Worm (Caenorhabditis elegans) whole organism, young adult: ENCODE measurements around the gene inx-3.

Source experiments
- B0261.1 ChIP-seq: sonication (generic microtip); optimal IDR thresholded peaks from 2 replicates; lab custom pipeline; 2016; ENCODE audit warnings: mild to moderate bottlenecking, missing genetic modification characterization, moderate library complexity, missing compliant biosample characterization
- F52B5.7 ChIP-seq: sonication (generic microtip); optimal IDR thresholded peaks from 2 replicates; lab custom pipeline; 2016; ENCODE audit warnings: mild to moderate bottlenecking, missing genetic modification characterization, missing compliant biosample characterization
- F55B11.4 ChIP-seq: sonication (generic microtip); optimal IDR thresholded peaks from 2 replicates; lab custom pipeline; 2016; ENCODE audit warnings: missing compliant biosample characterization, missing genetic modification characterization, borderline replicate concordance; ENCODE audit not compliant: insufficient read depth
- T26A5.8 ChIP-seq: sonication (generic microtip); optimal IDR thresholded peaks from 2 replicates; lab custom pipeline; 2016; ENCODE audit warnings: missing genetic modification characterization, missing compliant biosample characterization
- akir-1 ChIP-seq: fragments of 200-800 bp; sonication (Bioruptor generic); optimal IDR thresholded peaks from 2 replicates; lab custom pipeline; 2018; ENCODE audit warnings: mild to moderate bottlenecking, missing genetic modification characterization, moderate library complexity, missing compliant biosample characterization
- ama-1 ChIP-seq, 3 experiments: fragments of 150-350 bp in 1 of 3; sonication (generic microtip) in 2 of 3; optimal IDR thresholded peaks; 2 replicates each; lab custom pipeline; 2014 to 2018; ENCODE audit warnings: missing biosample characterization in 2 of 3, missing genetic modification characterization in 2 of 3, missing genetic modification reagents in 2 of 3
- atf-7 ChIP-seq: sonication (generic microtip); optimal IDR thresholded peaks from 2 replicates; lab custom pipeline; 2017; ENCODE audit warnings: mild to moderate bottlenecking, missing genetic modification characterization, missing compliant biosample characterization
- attf-5 ChIP-seq: fragments of 200-800 bp; sonication (Bioruptor generic); optimal IDR thresholded peaks from 2 replicates; lab custom pipeline; 2018; ENCODE audit warnings: mild to moderate bottlenecking, missing genetic modification characterization, missing compliant biosample characterization
- cebp-1 ChIP-seq, 2 experiments: fragments of 200-800 bp in 1 of 2; sonication (Bioruptor generic) in 1 of 2; sonication (generic microtip) in 1 of 2; IDR thresholded peaks in 1 of 2; optimal IDR thresholded peaks in 1 of 2; 2 replicates each; pipeline versions ENCODE4 v1.3.6 to Lab custom; 2017 to 2022; ENCODE audit warnings: missing compliant biosample characterization in 2 of 2, missing genetic modification characterization in 2 of 2, mild to moderate bottlenecking in 1 of 2, missing genetic modification reagents in 1 of 2, moderate library complexity in 1 of 2
- ceh-27 ChIP-seq: fragments of 200-800 bp; sonication (Bioruptor generic); optimal IDR thresholded peaks from 2 replicates; lab custom pipeline; 2018; ENCODE audit warnings: mild to moderate bottlenecking, missing genetic modification characterization, moderate library complexity, missing compliant biosample characterization
- die-1 ChIP-seq: sonication (generic microtip); optimal IDR thresholded peaks from 2 replicates; lab custom pipeline; 2016; ENCODE audit warnings: missing genotype, mild to moderate bottlenecking, missing genetic modification characterization, missing compliant biosample characterization
- dpl-1 ChIP-seq: fragments of 150-350 bp; optimal IDR thresholded peaks from 2 replicates; lab custom pipeline; 2014; ENCODE audit warnings: missing biosample characterization, missing genetic modification reagents, missing genetic modification characterization
- fkh-3 ChIP-seq: sonication (generic microtip); optimal IDR thresholded peaks from 2 replicates; lab custom pipeline; 2016; ENCODE audit warnings: mild to moderate bottlenecking, missing genetic modification characterization, missing compliant biosample characterization
- gei-17 ChIP-seq: fragments of 200-800 bp; sonication (Bioruptor generic); optimal IDR thresholded peaks from 2 replicates; lab custom pipeline; 2018; ENCODE audit warnings: mild to moderate bottlenecking, missing genetic modification characterization, missing compliant biosample characterization
- hlh-26 ChIP-seq: fragments of 200-800 bp; sonication (Bioruptor generic); conservative IDR thresholded peaks from 2 replicates; pipeline ENCODE4 v1.3.6; 2022; ENCODE audit warnings: missing genetic modification reagents, missing genetic modification characterization, missing compliant biosample characterization
- hsf-1 ChIP-seq: fragments of 200-800 bp; sonication (Bioruptor generic); IDR thresholded peaks from 2 replicates; pipeline ENCODE4 v1.3.6; 2022; ENCODE audit warnings: missing genetic modification reagents, missing genetic modification characterization, missing compliant biosample characterization
- let-607 ChIP-seq, 2 experiments: fragments of 200-800 bp in 1 of 2; sonication (Bioruptor generic) in 1 of 2; sonication (generic microtip) in 1 of 2; optimal IDR thresholded peaks; 2 replicates each; lab custom pipeline; 2016 to 2018; ENCODE audit warnings: mild to moderate bottlenecking in 2 of 2, missing compliant biosample characterization in 2 of 2, missing genetic modification characterization in 2 of 2, moderate library complexity in 2 of 2, missing genotype in 1 of 2
- lin-40 ChIP-seq: sonication (generic microtip); optimal IDR thresholded peaks from 2 replicates; lab custom pipeline; 2016; ENCODE audit warnings: missing genetic modification characterization, mild to moderate bottlenecking, missing compliant biosample characterization, missing genotype, missing genetic modification reagents
- madf-6 ChIP-seq: fragments of 200-800 bp; sonication (Bioruptor generic); IDR thresholded peaks from 2 replicates; pipeline ENCODE4 v1.3.6; 2022; ENCODE audit warnings: missing genetic modification reagents, missing genetic modification characterization, missing compliant biosample characterization
- mes-4 ChIP-seq: sonication (generic microtip); optimal IDR thresholded peaks from 2 replicates; lab custom pipeline; 2016; ENCODE audit warnings: missing genotype, missing genetic modification characterization, missing compliant biosample characterization
- nhr-120 ChIP-seq: fragments of 200-800 bp; sonication (Bioruptor generic); IDR thresholded peaks from 2 replicates; pipeline ENCODE4 v1.3.6; 2022; ENCODE audit warnings: missing genetic modification characterization, missing compliant biosample characterization
- nhr-27 ChIP-seq: fragments of 200-800 bp; sonication (Bioruptor generic); optimal IDR thresholded peaks from 2 replicates; lab custom pipeline; 2018; ENCODE audit warnings: mild to moderate bottlenecking, missing genetic modification characterization, moderate library complexity, missing compliant biosample characterization
- nhr-80 ChIP-seq: sonication (generic microtip); optimal IDR thresholded peaks from 2 replicates; lab custom pipeline; 2016; ENCODE audit warnings: missing genetic modification characterization, missing compliant biosample characterization
- nhr-90 ChIP-seq: sonication (generic microtip); optimal IDR thresholded peaks from 2 replicates; lab custom pipeline; 2016; ENCODE audit warnings: missing genotype, mild to moderate bottlenecking, missing genetic modification characterization, missing compliant biosample characterization
- rcor-1 ChIP-seq: fragments of 200-800 bp; sonication (Bioruptor generic); IDR thresholded peaks from 2 replicates; pipeline ENCODE4 v1.3.6; 2022; ENCODE audit warnings: missing genetic modification reagents, missing genetic modification characterization, missing compliant biosample characterization
- rec-8 ChIP-seq, 2 experiments: sonication (generic microtip); optimal IDR thresholded peaks; 2 replicates each; lab custom pipeline; 2016; ENCODE audit warnings: mild to moderate bottlenecking in 2 of 2, missing genetic modification characterization in 2 of 2, missing genetic modification reagents in 2 of 2, missing genotype in 2 of 2, missing biosample characterization in 1 of 2, missing compliant biosample characterization in 1 of 2, moderate library complexity in 1 of 2
- repo-1 ChIP-seq: sonication (generic microtip); optimal IDR thresholded peaks from 2 replicates; lab custom pipeline; 2017; ENCODE audit warnings: mild to moderate bottlenecking, missing genetic modification characterization, missing compliant biosample characterization
- snpc-1.3 ChIP-seq: sonication (generic microtip); optimal IDR thresholded peaks from 2 replicates; lab custom pipeline; 2017; ENCODE audit warnings: missing genetic modification characterization, mild to moderate bottlenecking, missing compliant biosample characterization, antibody characterized with exemption, moderate library complexity, missing genotype, missing genetic modification reagents; ENCODE audit not compliant: insufficient read depth
- somi-1 ChIP-seq: fragments of 200-800 bp; sonication (Bioruptor generic); optimal IDR thresholded peaks from 2 replicates; lab custom pipeline; 2018; ENCODE audit warnings: mild to moderate bottlenecking, missing genetic modification characterization, missing compliant biosample characterization
- tbx-9 ChIP-seq: sonication (generic microtip); optimal IDR thresholded peaks from 2 replicates; lab custom pipeline; 2016; ENCODE audit warnings: borderline replicate concordance, missing genetic modification characterization, inconsistent platforms, missing compliant biosample characterization
- xnd-1 ChIP-seq: sonication (generic microtip); optimal IDR thresholded peaks from 2 replicates; lab custom pipeline; 2016; ENCODE audit warnings: missing genotype, missing genetic modification reagents, missing genetic modification characterization, missing compliant biosample characterization
- zfh-2 ChIP-seq: fragments of 200-800 bp; sonication (Bioruptor generic); conservative IDR thresholded peaks from 2 replicates; pipeline ENCODE4 v1.3.6; 2022; ENCODE audit warnings: missing genetic modification reagents, missing genetic modification characterization, missing compliant biosample characterization
- ztf-3 ChIP-seq: fragments of 200-800 bp; sonication (Bioruptor generic); optimal IDR thresholded peaks from 2 replicates; lab custom pipeline; 2018; ENCODE audit warnings: mild to moderate bottlenecking, missing genetic modification characterization, missing compliant biosample characterization

inx-3 gene

ce11 chrX:5956130-5956529 is 39.8 kb upstream of the inx-3 start:
- TF ChIP-seq T26A5.8 (tag; lab: Kevin White, UChicago) (no peak), xnd-1 (tag; lab: Kevin White, UChicago) (no peak), B0261.1 (tag; lab: Kevin White, UChicago) (no peak), die-1 (tag; lab: Kevin White, UChicago) (no peak)

ce11 chrX:5958815-5959214 is 37.1 kb upstream of the inx-3 start, which contains the start of gene R07E4.1:
R07E4.1 (plus strand) TSS chrX:5959115.
- no peak for TF ChIP-seq nhr-90 (tag; lab: Kevin White, UChicago)
- TF ChIP-seq nhr-27 (tag; lab: Kevin White, UChicago): no peak
- no peak for TF ChIP-seq F52B5.7 (tag; lab: Kevin White, UChicago)
- TF ChIP-seq hlh-26 (GFP tag; lab: Robert Waterston, UW): no peak
- no peak for TF ChIP-seq fkh-3 (tag; lab: Kevin White, UChicago)
- TF ChIP-seq gei-17 (GFP tag; lab: Kevin White, UChicago): no peak

- TF ChIP-seq ceh-27 (GFP tag; lab: Kevin White, UChicago) (no peak), atf-7 (tag; lab: Kevin White, UChicago) (no peak), mes-4 (tag; lab: Kevin White, UChicago) (no peak), rec-8 (tag; optimal IDR thresholded peaks at IDR 0.05; lab: Kevin White, UChicago) (no peak), repo-1 (no peak), attf-5 (GFP tag; lab: Kevin White, UChicago) (no peak), nhr-120 (GFP tag; lab: Robert Waterston, UW) (no peak), hsf-1 (GFP tag; lab: Robert Waterston, UW) (no peak), tbx-9 (tag; lab: Kevin White, UChicago) (no peak), snpc-1.3 (tag; lab: Kevin White, UChicago) (no peak), let-607 (tag; optimal IDR thresholded peaks at IDR 0.05; lab: Kevin White, UChicago) (no peak), madf-6 (GFP tag; lab: Robert Waterston, UW) (no peak), lin-40 (tag; lab: Kevin White, UChicago) (no peak), nhr-80 (tag; lab: Kevin White, UChicago) (no peak), nhr-90 (tag; lab: Kevin White, UChicago) (no peak), rcor-1 (GFP tag; lab: Robert Waterston, UW) (no peak), B0261.1 (tag; lab: Kevin White, UChicago) (no peak), somi-1 (GFP tag; lab: Kevin White, UChicago) (no peak), ztf-3 (no peak)
Observed at ce11 chrX:5960872-5961271, 35.1 kb upstream of the inx-3 start.

ce11 chrX:5962560-5962959 is 33.4 kb upstream of the inx-3 start:
- TF ChIP-seq attf-5 (GFP tag; lab: Kevin White, UChicago) (no peak), nhr-80 (tag; lab: Kevin White, UChicago) (peak; percentile 80)

ce11 chrX:5972212-5972611 is 23.7 kb upstream of the inx-3 start:
- no peak for TF ChIP-seq ama-1 (optimal IDR thresholded peaks at IDR 0.05; lab: Kevin White, UChicago)
- TF ChIP-seq ama-1 (GFP tag; optimal IDR thresholded peaks at IDR 0.05; lab: Kevin White, UChicago): no peak
- TF ChIP-seq F55B11.4: no peak
- TF ChIP-seq dpl-1 (GFP tag; lab: Kevin White, UChicago): no peak
- TF ChIP-seq akir-1 (GFP tag; lab: Kevin White, UChicago): no peak
- TF ChIP-seq zfh-2 (GFP tag; lab: Robert Waterston, UW): peak; percentile 46; the same call in 1 of the 2 replicates
- TF ChIP-seq cebp-1 (GFP tag; IDR thresholded peaks at IDR 0.05; lab: Robert Waterston, UW): no peak
- TF ChIP-seq cebp-1 (tag; optimal IDR thresholded peaks at IDR 0.05; lab: Kevin White, UChicago): no peak
